Worm (Caenorhabditis elegans): Measurements from ENCODE around the gene srab-11.

DNA sequence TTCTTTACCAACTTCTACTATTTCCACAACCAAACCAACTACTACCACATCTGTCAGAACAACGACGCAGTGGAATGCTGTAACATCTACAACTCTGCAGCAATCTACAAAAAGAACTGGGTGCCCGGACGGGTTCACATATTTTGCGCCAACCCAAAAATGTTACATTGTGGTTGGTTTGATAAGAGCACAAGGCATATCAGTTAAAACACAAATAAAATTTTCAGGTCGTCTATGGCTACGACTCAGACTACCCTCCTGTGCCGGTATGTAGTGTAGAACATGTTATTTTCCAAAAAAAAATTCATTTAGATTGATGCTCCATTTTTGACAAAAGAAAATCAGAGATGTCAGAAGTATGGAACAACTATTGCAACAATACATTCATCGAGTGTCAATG lies 27.6 kb downstream of the srab-11 start:
- TF ChIP-seq blmp-1 (tag; optimal IDR thresholded peaks at IDR 0.05) (no peak), ceh-82 (tag; optimal IDR thresholded peaks at IDR 0.05) (no peak)

Measured in whole organism, L1 larva.